Worm (Caenorhabditis elegans) whole organism, early embryonic: Measurements from ENCODE around the gene crn-5.

Source experiments
- aly-1 ChIP-seq: sonication (generic microtip); optimal IDR thresholded peaks from 2 replicates; lab custom pipeline; 2016; ENCODE audit warnings: missing genetic modification characterization, missing compliant biosample characterization
- ama-1 ChIP-seq: fragments of 150-350 bp; optimal IDR thresholded peaks from 2 replicates; lab custom pipeline; 2014
- ceh-13 ChIP-seq: fragments of 200-800 bp; sonication (Bioruptor generic); optimal IDR thresholded peaks from 2 replicates; lab custom pipeline; 2018; ENCODE audit warnings: mild to moderate bottlenecking, missing genetic modification characterization, missing compliant biosample characterization
- hmg-4 ChIP-seq: fragments of 200-800 bp; sonication (Bioruptor generic); optimal IDR thresholded peaks from 2 replicates; lab custom pipeline; 2018; ENCODE audit warnings: mild to moderate bottlenecking, missing genetic modification characterization, missing compliant biosample characterization
- scrt-1 ChIP-seq: fragments of 200-800 bp; sonication (Bioruptor generic); IDR thresholded peaks from 2 replicates; pipeline ENCODE4 v1.3.6; 2022; ENCODE audit warnings: missing genetic modification characterization, missing compliant biosample characterization
- sea-1 ChIP-seq: fragments of 200-800 bp; sonication (Bioruptor generic); conservative IDR thresholded peaks from 2 replicates; pipeline ENCODE4 v1.3.6; 2022; ENCODE audit warnings: missing genetic modification characterization, missing compliant biosample characterization
- tbx-37 ChIP-seq: fragments of 200-800 bp; sonication (Bioruptor generic); conservative IDR thresholded peaks from 2 replicates; pipeline ENCODE4 v1.3.6; 2022; ENCODE audit warnings: missing genetic modification reagents, missing genetic modification characterization, missing compliant biosample characterization

- TF ChIP-seq ama-1 (lab: Kevin White, UChicago) (no peak), hmg-4 (GFP tag; lab: Kevin White, UChicago) (no peak), scrt-1 (GFP tag; lab: Robert Waterston, UW) (no peak), sea-1 (GFP tag; lab: Robert Waterston, UW) (no peak), aly-1 (no peak), ceh-13 (no peak), tbx-37 (GFP tag; lab: Robert Waterston, UW) (no peak)
These were observed 35.4 kb upstream of the crn-5 start for ce11 chrII:10557206-10557574.
